Worm (Caenorhabditis elegans) whole organism, L1 larva: ENCODE results near the gene F59D12.5.

Experiments used
- C04F5.9 ChIP-seq: sonication (generic microtip); optimal IDR thresholded peaks from 2 replicates; lab custom pipeline; 2016; ENCODE audit warnings: missing genetic modification characterization, missing compliant biosample characterization
- C16A3.4 ChIP-seq: fragments of 150-350 bp; optimal IDR thresholded peaks from 2 replicates; lab custom pipeline; 2014; ENCODE audit warnings: missing biosample characterization, missing genetic modification characterization
- C34B4.2 ChIP-seq: sonication (generic microtip); optimal IDR thresholded peaks from 2 replicates; lab custom pipeline; 2017; ENCODE audit warnings: mild to moderate bottlenecking, missing genetic modification characterization, missing compliant biosample characterization
- aha-1 ChIP-seq: fragments of 150-350 bp; optimal IDR thresholded peaks from 2 replicates; lab custom pipeline; 2014; ENCODE audit warnings: missing biosample characterization, missing genetic modification characterization
- alr-1 ChIP-seq: fragments of 200-800 bp; sonication (Bioruptor generic); optimal IDR thresholded peaks from 2 replicates; lab custom pipeline; 2018; ENCODE audit warnings: borderline replicate concordance, mild to moderate bottlenecking, missing genetic modification characterization, missing compliant biosample characterization
- blmp-1 ChIP-seq: fragments of 150-350 bp; optimal IDR thresholded peaks from 2 replicates; lab custom pipeline; 2014; ENCODE audit warnings: missing biosample characterization, missing genetic modification characterization
- ceh-88 ChIP-seq: fragments of 200-800 bp; sonication (Bioruptor generic); IDR thresholded peaks from 2 replicates; pipeline ENCODE4 v1.3.6; 2022; ENCODE audit warnings: missing genetic modification characterization, missing compliant biosample characterization
- ceh-90 ChIP-seq: sonication (generic microtip); optimal IDR thresholded peaks from 2 replicates; lab custom pipeline; 2016; ENCODE audit warnings: missing genetic modification characterization, missing compliant biosample characterization
- dpl-1 ChIP-seq, 3 experiments: fragments of 150-350 bp in 2 of 3; sonication (generic microtip) in 1 of 3; optimal IDR thresholded peaks; 2 replicates each; lab custom pipeline; 2014 to 2017; ENCODE audit warnings: missing biosample characterization in 3 of 3, missing genetic modification characterization in 3 of 3, missing genetic modification reagents in 3 of 3
- dsc-1 ChIP-seq: sonication (generic microtip); optimal IDR thresholded peaks from 2 replicates; lab custom pipeline; 2016; ENCODE audit warnings: mild to moderate bottlenecking, missing genetic modification characterization, missing compliant biosample characterization
- egl-13 ChIP-seq: sonication (generic microtip); optimal IDR thresholded peaks from 2 replicates; lab custom pipeline; 2016; ENCODE audit warnings: missing genotype, missing genetic modification reagents, missing genetic modification characterization, missing compliant biosample characterization
- egl-27 ChIP-seq, 2 experiments: fragments of 150-350 bp in 1 of 2; sonication (generic microtip); optimal IDR thresholded peaks; 3 replicates each; lab custom pipeline; 2017 to 2018; ENCODE audit warnings: missing biosample characterization in 2 of 2, missing genetic modification characterization in 2 of 2, missing genetic modification reagents in 2 of 2
- fkh-4 ChIP-seq: sonication (generic microtip); optimal IDR thresholded peaks from 2 replicates; lab custom pipeline; 2016; ENCODE audit warnings: missing compliant biosample characterization, missing genetic modification characterization, borderline replicate concordance
- fkh-8 ChIP-seq: sonication (generic microtip); optimal IDR thresholded peaks from 2 replicates; lab custom pipeline; 2016; ENCODE audit warnings: mild to moderate bottlenecking, missing genetic modification characterization, missing compliant biosample characterization
- fos-1 ChIP-seq: fragments of 150-350 bp; optimal IDR thresholded peaks from 2 replicates; lab custom pipeline; 2014; ENCODE audit warnings: missing biosample characterization, missing genetic modification characterization
- irx-1 ChIP-seq: sonication (generic microtip); optimal IDR thresholded peaks from 2 replicates; lab custom pipeline; 2016; ENCODE audit warnings: missing genetic modification characterization, missing compliant biosample characterization
- isw-1 ChIP-seq: fragments of 200-800 bp; sonication (Bioruptor generic); IDR thresholded peaks from 2 replicates; pipeline ENCODE4 v1.3.6; 2022; ENCODE audit warnings: missing genetic modification characterization, missing compliant biosample characterization
- jun-1 ChIP-seq: fragments of 150-350 bp; optimal IDR thresholded peaks from 2 replicates; lab custom pipeline; 2014; ENCODE audit warnings: missing biosample characterization, missing genetic modification reagents, missing genetic modification characterization
- lin-13 ChIP-seq: fragments of 150-350 bp; optimal IDR thresholded peaks from 2 replicates; lab custom pipeline; 2014; ENCODE audit warnings: missing biosample characterization, missing genetic modification reagents, missing genetic modification characterization
- lin-14 ChIP-seq: fragments of 200-800 bp; sonication (Bioruptor generic); optimal IDR thresholded peaks from 2 replicates; lab custom pipeline; 2018; ENCODE audit warnings: mild to moderate bottlenecking, missing genetic modification characterization, moderate library complexity, missing compliant biosample characterization
- lin-15B ChIP-seq: fragments of 150-350 bp; sonication (generic microtip); optimal IDR thresholded peaks from 3 replicates; lab custom pipeline; 2014; ENCODE audit warnings: missing biosample characterization, missing genetic modification characterization
- lin-39 ChIP-seq: fragments of 150-350 bp; optimal IDR thresholded peaks from 2 replicates; lab custom pipeline; 2014; ENCODE audit warnings: missing biosample characterization, missing genetic modification reagents, missing genetic modification characterization
- lir-3 ChIP-seq: sonication (generic microtip); optimal IDR thresholded peaks from 2 replicates; lab custom pipeline; 2016; ENCODE audit warnings: mild to moderate bottlenecking, missing genetic modification characterization, moderate library complexity, missing compliant biosample characterization; ENCODE audit not compliant: poor library complexity
- mep-1 ChIP-seq: fragments of 150-350 bp; optimal IDR thresholded peaks from 2 replicates; lab custom pipeline; 2014; ENCODE audit warnings: missing biosample characterization, missing genetic modification characterization
- nhr-12 ChIP-seq: sonication (generic microtip); optimal IDR thresholded peaks from 2 replicates; lab custom pipeline; 2017; ENCODE audit warnings: missing biosample characterization, missing genetic modification characterization
- nhr-19 ChIP-seq: fragments of 200-800 bp; sonication (Bioruptor generic); conservative IDR thresholded peaks from 2 replicates; pipeline ENCODE4 v1.3.6; 2022; ENCODE audit warnings: missing genetic modification characterization, missing compliant biosample characterization
- nhr-20 ChIP-seq: sonication (generic microtip); optimal IDR thresholded peaks from 2 replicates; lab custom pipeline; 2016; ENCODE audit warnings: mild to moderate bottlenecking, missing genetic modification characterization, missing compliant biosample characterization
- nhr-237 ChIP-seq: fragments of 150-350 bp; optimal IDR thresholded peaks from 2 replicates; lab custom pipeline; 2014; ENCODE audit warnings: missing biosample characterization, missing genetic modification characterization
- nhr-28 ChIP-seq: fragments of 150-350 bp; optimal IDR thresholded peaks from 2 replicates; lab custom pipeline; 2014; ENCODE audit warnings: missing biosample characterization, missing genetic modification characterization
- nhr-71 ChIP-seq: sonication (generic microtip); optimal IDR thresholded peaks from 2 replicates; lab custom pipeline; 2016; ENCODE audit warnings: mild to moderate bottlenecking, missing genetic modification characterization, moderate library complexity, missing compliant biosample characterization
- nhr-76 ChIP-seq: sonication (generic microtip); optimal IDR thresholded peaks from 2 replicates; lab custom pipeline; 2017; ENCODE audit warnings: missing biosample characterization, missing genetic modification characterization
- nhr-85 ChIP-seq: sonication (generic microtip); peaks from one replicate; lab custom pipeline; 2016; ENCODE audit warnings: missing genetic modification characterization, inconsistent platforms, missing compliant biosample characterization
- pag-3 ChIP-seq: sonication (generic microtip); optimal IDR thresholded peaks from 2 replicates; lab custom pipeline; 2017; ENCODE audit warnings: missing genetic modification characterization, mild to moderate bottlenecking, missing compliant biosample characterization, antibody characterized with exemption, borderline replicate concordance; ENCODE audit not compliant: insufficient read depth
- pax-3 ChIP-seq: fragments of 200-800 bp; sonication (Bioruptor generic); optimal IDR thresholded peaks from 2 replicates; lab custom pipeline; 2018; ENCODE audit warnings: mild to moderate bottlenecking, missing genetic modification characterization, moderate library complexity, missing compliant biosample characterization
- rnt-1 ChIP-seq: sonication (generic microtip); optimal IDR thresholded peaks from 2 replicates; lab custom pipeline; 2016; ENCODE audit warnings: mild to moderate bottlenecking, missing genetic modification characterization, moderate library complexity, missing compliant biosample characterization
- snpc-4 ChIP-seq: fragments of 150-350 bp; optimal IDR thresholded peaks from 2 replicates; lab custom pipeline; 2014; ENCODE audit warnings: missing biosample characterization, missing genetic modification characterization
- sox-4 ChIP-seq: sonication (generic microtip); optimal IDR thresholded peaks from 2 replicates; lab custom pipeline; 2016; ENCODE audit warnings: missing genetic modification characterization, missing compliant biosample characterization
- sptf-1 ChIP-seq: fragments of 150-350 bp; optimal IDR thresholded peaks from 2 replicates; lab custom pipeline; 2014; ENCODE audit warnings: missing biosample characterization, missing genetic modification characterization
- sup-37 ChIP-seq: fragments of 200-800 bp; sonication (Bioruptor generic); optimal IDR thresholded peaks from 2 replicates; lab custom pipeline; 2018; ENCODE audit warnings: mild to moderate bottlenecking, missing genetic modification characterization, missing compliant biosample characterization
- swsn-7 ChIP-seq: sonication (generic microtip); optimal IDR thresholded peaks from 2 replicates; lab custom pipeline; 2016; ENCODE audit warnings: missing genetic modification characterization, missing compliant biosample characterization
- tbx-2 ChIP-seq: sonication (generic microtip); optimal IDR thresholded peaks from 2 replicates; lab custom pipeline; 2016; ENCODE audit warnings: missing genetic modification characterization, missing compliant biosample characterization
- tlp-1 ChIP-seq: fragments of 150-350 bp; optimal IDR thresholded peaks from 2 replicates; lab custom pipeline; 2014; ENCODE audit warnings: missing biosample characterization, missing genetic modification characterization
- unc-130 ChIP-seq: fragments of 150-350 bp; optimal IDR thresholded peaks from 2 replicates; lab custom pipeline; 2017; ENCODE audit warnings: missing biosample characterization, missing genetic modification characterization, inconsistent platforms
- unc-30 ChIP-seq: sonication (generic microtip); optimal IDR thresholded peaks from 2 replicates; lab custom pipeline; 2017; ENCODE audit warnings: missing biosample characterization, missing genetic modification characterization
- unc-62 ChIP-seq: fragments of 150-350 bp; optimal IDR thresholded peaks from 2 replicates; lab custom pipeline; 2014; ENCODE audit warnings: missing biosample characterization, missing genetic modification reagents, missing genetic modification characterization
- unc-86 ChIP-seq: sonication (generic microtip); optimal IDR thresholded peaks from 2 replicates; lab custom pipeline; 2016; ENCODE audit warnings: missing genetic modification characterization, missing compliant biosample characterization
- unc-98 ChIP-seq: fragments of 200-800 bp; sonication (Bioruptor generic); IDR thresholded peaks from 2 replicates; pipeline ENCODE4 v1.3.6; 2022; ENCODE audit warnings: missing genetic modification characterization, missing compliant biosample characterization
- zip-4 ChIP-seq: fragments of 200-800 bp; sonication (Bioruptor generic); optimal IDR thresholded peaks from 2 replicates; lab custom pipeline; 2018; ENCODE audit warnings: mild to moderate bottlenecking, missing genetic modification characterization, moderate library complexity, missing compliant biosample characterization
- ztf-11 ChIP-seq, 2 experiments: sonication (generic microtip); optimal IDR thresholded peaks; 2 replicates each; lab custom pipeline; 2016 to 2017; ENCODE audit warnings: missing genetic modification characterization in 2 of 2, missing biosample characterization in 1 of 2, missing compliant biosample characterization in 1 of 2
- ztf-4 ChIP-seq: fragments of 150-350 bp; optimal IDR thresholded peaks from 2 replicates; lab custom pipeline; 2014; ENCODE audit warnings: missing biosample characterization, missing genetic modification characterization

Gene F59D12.5

ce11 chrX:15627814-15628213, 19.4 kb downstream of the F59D12.5 start:
- TF ChIP-seq swsn-7 (tag; lab: Kevin White, UChicago) (no peak), isw-1 (GFP tag; lab: Robert Waterston, UW) (no peak), lin-39 (tag; lab: Kevin White, UChicago) (peak; percentile 31), lin-14 (GFP tag; lab: Kevin White, UChicago) (peak; percentile 86), irx-1 (peak; percentile 4), alr-1 (tag; lab: Kevin White, UChicago) (no peak), tbx-2 (tag; lab: Kevin White, UChicago) (no peak), nhr-85 (peak; percentile 71), dsc-1 (tag; lab: Kevin White, UChicago) (no peak), pag-3 (tag; lab: Kevin White, UChicago) (no peak)

ce11 chrX:15626119-15626850, 20.9 kb downstream of the F59D12.5 start:
- TF ChIP-seq jun-1 = no peak
- TF ChIP-seq rnt-1 (tag; lab: Kevin White, UChicago) = no peak
- no peak for TF ChIP-seq isw-1 (GFP tag; lab: Robert Waterston, UW)
- TF ChIP-seq lin-15B (tag; lab: Kevin White, UChicago) = no peak
- no peak for TF ChIP-seq pax-3 (tag; lab: Kevin White, UChicago)
- TF ChIP-seq sup-37 (GFP tag; lab: Kevin White, UChicago) = no peak
- no peak for TF ChIP-seq egl-13 (tag; lab: Kevin White, UChicago)
- TF ChIP-seq fos-1 (tag; lab: Kevin White, UChicago) = no peak
- TF ChIP-seq irx-1 = no peak
- TF ChIP-seq C04F5.9 (tag; lab: Kevin White, UChicago) = no peak
- peak; percentile 31 for TF ChIP-seq blmp-1 (tag; lab: Kevin White, UChicago)
- TF ChIP-seq fkh-4 (tag; lab: Kevin White, UChicago) = no peak
- TF ChIP-seq C34B4.2 (tag; lab: Kevin White, UChicago) = no peak
- TF ChIP-seq ztf-4 = no peak
- TF ChIP-seq ztf-11 (tag; optimal IDR thresholded peaks at IDR 0.05; lab: Kevin White, UChicago) = no peak
- TF ChIP-seq unc-86 = no peak
- no peak for TF ChIP-seq tlp-1
- no peak for TF ChIP-seq nhr-12 (tag; lab: Kevin White, UChicago)
- TF ChIP-seq sox-4 (tag; lab: Kevin White, UChicago) = no peak
- no peak for TF ChIP-seq unc-30
- TF ChIP-seq nhr-85 = peak; percentile 85
- TF ChIP-seq nhr-20 (tag; lab: Kevin White, UChicago) = peak; percentile 28
- TF ChIP-seq fkh-8 (tag; lab: Kevin White, UChicago) = no peak
- TF ChIP-seq lin-13 (GFP tag; lab: Kevin White, UChicago) = no peak
- no peak for TF ChIP-seq unc-62 (GFP tag; lab: Kevin White, UChicago)
- TF ChIP-seq pag-3 (tag; lab: Kevin White, UChicago) = no peak
- TF ChIP-seq sptf-1 (tag; lab: Kevin White, UChicago) = no peak
- TF ChIP-seq lir-3 (tag; lab: Kevin White, UChicago) = no peak
- no peak for TF ChIP-seq nhr-237 (tag; lab: Kevin White, UChicago)
- no peak for TF ChIP-seq dpl-1 (GFP tag; optimal IDR thresholded peaks at IDR 0.05; lab: Kevin White, UChicago)
- TF ChIP-seq aha-1 = no peak
- TF ChIP-seq unc-98 (GFP tag; lab: Robert Waterston, UW) = no peak
- no peak for TF ChIP-seq alr-1 (tag; lab: Kevin White, UChicago)
- peak; percentile 26 for TF ChIP-seq nhr-71
- TF ChIP-seq nhr-28 (tag; lab: Kevin White, UChicago) = no peak
- no peak for TF ChIP-seq unc-130 (tag; lab: Kevin White, UChicago)
- TF ChIP-seq nhr-19 (GFP tag; lab: Robert Waterston, UW) = 0 out of 2 replicates have a peak, but pooled peaks have one; percentile 19
- TF ChIP-seq zip-4 (GFP tag; lab: Kevin White, UChicago) = no peak
- no peak for TF ChIP-seq ceh-90 (tag; lab: Kevin White, UChicago)
- no peak for TF ChIP-seq mep-1 (tag; lab: Kevin White, UChicago)
- TF ChIP-seq nhr-76 (tag; lab: Kevin White, UChicago) = no peak
- no peak for TF ChIP-seq egl-27 (tag; optimal IDR thresholded peaks at IDR 0.05; lab: Kevin White, UChicago)
- no peak for TF ChIP-seq C16A3.4
- no peak for TF ChIP-seq ceh-88 (GFP tag; lab: Robert Waterston, UW)
- no peak for TF ChIP-seq snpc-4 (tag; lab: Kevin White, UChicago)
